Worm (Caenorhabditis elegans) whole organism, L3 larva: Measurements from ENCODE around the gene Y59A8B.24.

Source experiments
- ceh-16 ChIP-seq: sonication (generic microtip); optimal IDR thresholded peaks from 2 replicates; lab custom pipeline; 2017; ENCODE audit warnings: missing biosample characterization, missing genetic modification characterization
- daf-12 ChIP-seq: fragments of 150-350 bp; optimal IDR thresholded peaks from 2 replicates; lab custom pipeline; 2014; ENCODE audit warnings: missing biosample characterization, missing genetic modification reagents, missing genetic modification characterization
- elt-2 ChIP-seq: sonication (generic microtip); optimal IDR thresholded peaks from 2 replicates; lab custom pipeline; 2016; ENCODE audit warnings: missing genetic modification reagents, mild to moderate bottlenecking, missing genetic modification characterization, missing compliant biosample characterization
- lin-39 ChIP-seq: fragments of 150-350 bp; optimal IDR thresholded peaks from 2 replicates; lab custom pipeline; 2018; ENCODE audit warnings: missing biosample characterization, missing genetic modification reagents, missing genetic modification characterization
- nhr-43 ChIP-seq: sonication (generic microtip); optimal IDR thresholded peaks from 2 replicates; lab custom pipeline; 2016; ENCODE audit warnings: mild to moderate bottlenecking, missing genetic modification characterization, missing compliant biosample characterization; ENCODE audit not compliant: poor library complexity, severe bottlenecking
- pha-4 ChIP-seq: fragments of 150-350 bp; optimal IDR thresholded peaks from 2 replicates; lab custom pipeline; 2014; ENCODE audit warnings: missing biosample characterization, missing genetic modification reagents, missing genetic modification characterization
- pqm-1 ChIP-seq: fragments of 150-350 bp; optimal IDR thresholded peaks from 2 replicates; lab custom pipeline; 2017; ENCODE audit warnings: missing biosample characterization, missing genetic modification characterization, inconsistent platforms
- sea-2 ChIP-seq: fragments of 150-350 bp; sonication (generic microtip); optimal IDR thresholded peaks from 4 replicates; lab custom pipeline; 2014; ENCODE audit warnings: missing biosample characterization, missing genetic modification reagents, missing genetic modification characterization
- snpc-4 ChIP-seq: fragments of 150-350 bp; optimal IDR thresholded peaks from 2 replicates; lab custom pipeline; 2014; ENCODE audit warnings: missing biosample characterization, missing genetic modification characterization
- tbx-2 ChIP-seq: sonication (generic microtip); optimal IDR thresholded peaks from 2 replicates; lab custom pipeline; 2016; ENCODE audit warnings: mild to moderate bottlenecking, missing genetic modification characterization, missing compliant biosample characterization
- unc-39 ChIP-seq: sonication (generic microtip); optimal IDR thresholded peaks from 4 replicates; lab custom pipeline; 2017; ENCODE audit warnings: missing biosample characterization, missing genetic modification characterization
- unc-62 ChIP-seq: fragments of 150-350 bp; sonication (generic microtip); optimal IDR thresholded peaks from 4 replicates; lab custom pipeline; 2014; ENCODE audit warnings: missing biosample characterization, missing genetic modification reagents, missing genetic modification characterization
- ztf-11 ChIP-seq: fragments of 150-350 bp; optimal IDR thresholded peaks from 2 replicates; lab custom pipeline; 2014; ENCODE audit warnings: missing biosample characterization, missing genetic modification characterization
- ztf-4 ChIP-seq: fragments of 150-350 bp; optimal IDR thresholded peaks from 2 replicates; lab custom pipeline; 2014; ENCODE audit warnings: missing biosample characterization, missing genetic modification characterization

DNA sequence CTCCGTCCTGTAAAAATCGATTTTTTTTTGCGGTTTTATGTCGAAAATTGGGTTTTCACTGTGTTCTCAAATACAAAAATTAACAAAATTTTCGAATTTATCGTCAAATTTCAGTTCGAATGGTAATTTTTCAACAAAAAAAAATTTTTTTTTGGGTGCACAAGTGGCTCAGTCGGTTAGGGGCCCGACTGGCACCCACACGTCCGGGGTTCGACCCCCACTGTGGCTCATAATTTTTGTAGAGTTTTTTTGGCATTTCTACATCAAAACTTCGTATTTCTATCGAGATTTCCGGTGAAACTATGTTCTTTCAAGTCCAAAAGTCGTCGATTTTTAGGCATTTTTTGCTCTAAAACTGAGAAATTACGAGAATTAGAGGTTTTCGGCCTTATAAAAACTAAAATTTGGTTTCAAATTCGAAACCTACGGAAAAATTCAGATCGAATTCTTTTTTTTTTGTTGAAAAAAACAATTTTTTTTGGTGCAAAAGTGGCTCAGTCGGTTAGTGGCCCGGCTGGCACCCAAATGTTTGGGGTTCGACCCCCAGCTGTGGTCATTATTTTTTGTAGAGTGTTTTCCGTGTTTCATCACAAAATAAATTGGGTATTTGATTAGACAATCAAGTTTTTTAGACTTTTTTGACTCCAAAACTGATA lies 3.6 kb upstream of the Y59A8B.24 start:
- no peak for TF ChIP-seq pqm-1 (tag; lab: Kevin White, UChicago)
- TF ChIP-seq sea-2 (GFP tag; lab: Kevin White, UChicago) = no peak
- no peak for TF ChIP-seq elt-2 (tag; lab: Kevin White, UChicago)
- no peak for TF ChIP-seq ztf-11
- no peak for TF ChIP-seq snpc-4
- no peak for TF ChIP-seq nhr-43 (tag; lab: Kevin White, UChicago)
- no peak for TF ChIP-seq pha-4
- no peak for TF ChIP-seq ceh-16 (tag; lab: Kevin White, UChicago)
- TF ChIP-seq daf-12 = no peak
- TF ChIP-seq tbx-2 (tag; lab: Kevin White, UChicago) = no peak
- TF ChIP-seq lin-39 (tag; lab: Kevin White, UChicago) = no peak
- TF ChIP-seq unc-62 (GFP tag; lab: Kevin White, UChicago) = no peak
- no peak for TF ChIP-seq unc-39 (tag; lab: Kevin White, UChicago)
- TF ChIP-seq ztf-4 (tag; lab: Kevin White, UChicago) = no peak
